Worm (Caenorhabditis elegans): ENCODE results near the gene ceh-89.

- TF ChIP-seq tbx-2 (tag; optimal IDR thresholded peaks at IDR 0.05), result no peak
- no peak for TF ChIP-seq egl-27 (tag; optimal IDR thresholded peaks at IDR 0.05)
- TF ChIP-seq elt-3 (tag; optimal IDR thresholded peaks at IDR 0.05), result no peak
- no peak for TF ChIP-seq ztf-4 (tag; optimal IDR thresholded peaks at IDR 0.05)
- no peak for TF ChIP-seq fkh-10 (GFP tag; optimal IDR thresholded peaks at IDR 0.05)
- TF ChIP-seq elt-2 (tag; optimal IDR thresholded peaks at IDR 0.05), result no peak
- TF ChIP-seq ceh-16 (tag; optimal IDR thresholded peaks at IDR 0.05), result no peak
Observed at ce11 chrX:14175740-14176139, 34.0 kb downstream of the ceh-89 start, which contains the start of gene C37E2.2.

All from whole organism, L3 larva.